Fruit fly (Drosophila melanogaster): ENCODE data around the gene CSN8.

The CSN8 gene

DNA sequence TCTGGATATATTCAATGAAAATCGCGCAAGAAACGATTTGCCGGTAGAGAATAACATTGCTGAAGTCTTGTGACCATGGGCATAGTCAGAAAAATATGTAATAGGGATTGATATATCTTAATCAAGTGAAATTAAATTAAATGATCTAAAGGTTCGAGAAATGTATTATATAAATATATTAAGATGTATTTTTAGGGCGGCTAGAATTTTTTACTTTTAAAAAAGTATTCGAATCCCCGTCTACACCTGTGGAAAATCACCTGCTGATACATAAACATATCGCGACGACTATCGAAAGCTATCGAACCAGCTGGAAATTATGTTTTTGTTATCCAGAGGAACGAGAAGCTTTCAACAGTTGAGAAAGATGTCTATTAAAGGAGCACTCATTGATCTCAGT is 12.1 kb downstream of the CSN8 start, which contains the start of the genes CG13390 and CG17294 (continued):
- peak; percentile 96 for TF ChIP-seq CG12744 (GFP tag; optimal IDR thresholded peaks at IDR 0.05)
- peak; percentile 99 for TF ChIP-seq CG18764 (GFP tag; optimal IDR thresholded peaks at IDR 0.05)
- peak; percentile 97 for TF ChIP-seq CG4854 (GFP tag; optimal IDR thresholded peaks at IDR 0.05)
- TF ChIP-seq dmrt99B (tag; optimal IDR thresholded peaks at IDR 0.05): peak; percentile 100
- peak; percentile 99 for TF ChIP-seq CG13775 (GFP tag; optimal IDR thresholded peaks at IDR 0.05)
- peak; percentile 99 for TF ChIP-seq CG10979 (tag; optimal IDR thresholded peaks at IDR 0.05)
- TF ChIP-seq CG5180 (GFP tag; optimal IDR thresholded peaks at IDR 0.05): peak; percentile 94
- TF ChIP-seq CG11247 (GFP tag; IDR thresholded peaks at IDR 0.05): peak; percentile 99
- peak; percentile 93 for TF ChIP-seq CG17802 (tag; optimal IDR thresholded peaks at IDR 0.05)
- peak; percentile 63 for TF ChIP-seq CG42726 (GFP tag; IDR thresholded peaks at IDR 0.05; ENCODE audit: partially characterized antibody)
- TF ChIP-seq crol (GFP tag; IDR thresholded peaks at IDR 0.05): peak; percentile 92
- peak; percentile 69 for TF ChIP-seq Myb (GFP tag; optimal IDR thresholded peaks at IDR 0.05)
- TF ChIP-seq grau (tag; optimal IDR thresholded peaks at IDR 0.05): peak; percentile 99
- TF ChIP-seq Abd-B (GFP tag; optimal IDR thresholded peaks at IDR 0.05): peak; percentile 100
- TF ChIP-seq Fer2 (tag; optimal IDR thresholded peaks at IDR 0.05): peak; percentile 100
- peak; percentile 91 for TF ChIP-seq Dad (GFP tag; optimal IDR thresholded peaks at IDR 0.05)
- TF ChIP-seq Neu2 (GFP tag; optimal IDR thresholded peaks at IDR 0.05; ENCODE audit: borderline replicate concordance): peak; percentile 36
- peak; percentile 92 for TF ChIP-seq pum (GFP tag; optimal IDR thresholded peaks at IDR 0.05)
- peak; percentile 99 for TF ChIP-seq CG8765 (GFP tag; IDR thresholded peaks at IDR 0.05)
- TF ChIP-seq Lim3 (GFP tag; IDR thresholded peaks at IDR 0.05): peak; percentile 98
- peak; percentile 99 for TF ChIP-seq CG6683 (GFP tag; optimal IDR thresholded peaks at IDR 0.05)
- peak; percentile 99 for TF ChIP-seq CG12071 (GFP tag; optimal IDR thresholded peaks at IDR 0.05)
- TF ChIP-seq Optix (GFP tag; IDR thresholded peaks at IDR 0.05): peak; percentile 96
- peak; percentile 99 for TF ChIP-seq YL-1 (GFP tag; optimal IDR thresholded peaks at IDR 0.05)
- peak; percentile 99 for TF ChIP-seq cas (GFP tag; IDR thresholded peaks at IDR 0.05)
- no peak for TF ChIP-seq lov (optimal IDR thresholded peaks at IDR 0.05)
- peak; percentile 99 for TF ChIP-seq lov (GFP tag; IDR thresholded peaks at IDR 0.05)
- TF ChIP-seq CG12236 (GFP tag; optimal IDR thresholded peaks at IDR 0.05): peak; percentile 85
- TF ChIP-seq vnd (GFP tag; IDR thresholded peaks at IDR 0.05; ENCODE audit: partially characterized antibody): peak; percentile 63
- peak; percentile 99 for TF ChIP-seq Ravus (GFP tag; IDR thresholded peaks at IDR 0.05)
- peak; percentile 99 for TF ChIP-seq CG17385 (GFP tag; optimal IDR thresholded peaks at IDR 0.05)
- no peak for TF ChIP-seq Tbp (GFP tag; optimal IDR thresholded peaks at IDR 0.05)
- peak; percentile 99 for TF ChIP-seq Sox100B (GFP tag; optimal IDR thresholded peaks at IDR 0.05)
- TF ChIP-seq CG31441 (GFP tag; IDR thresholded peaks at IDR 0.05): peak; percentile 100
- peak; percentile 71 for TF ChIP-seq Bgb (GFP tag; IDR thresholded peaks at IDR 0.05; ENCODE audit: partially characterized antibody)
- TF ChIP-seq inv (GFP tag; IDR thresholded peaks at IDR 0.05; ENCODE audit: partially characterized antibody): peak; percentile 71; the same call in 1 of the 2 replicates
- peak; percentile 100 for TF ChIP-seq Dbx (GFP tag; IDR thresholded peaks at IDR 0.05)
- TF ChIP-seq az2 (GFP tag; optimal IDR thresholded peaks at IDR 0.05): peak; percentile 99
- no peak for TF ChIP-seq gfzf (GFP tag; optimal IDR thresholded peaks at IDR 0.05)
- TF ChIP-seq Max (GFP tag; optimal IDR thresholded peaks at IDR 0.05): peak; percentile 99
- peak; percentile 99 for TF ChIP-seq sim (GFP tag; IDR thresholded peaks at IDR 0.05)
- TF ChIP-seq Camta (GFP tag; optimal IDR thresholded peaks at IDR 0.05): peak; percentile 96
- TF ChIP-seq CG16815 (GFP tag; optimal IDR thresholded peaks at IDR 0.05): peak; percentile 99
- TF ChIP-seq bbx (GFP tag; IDR thresholded peaks at IDR 0.05; ENCODE audit: partially characterized antibody): peak; percentile 70
- no peak for TF ChIP-seq prd (optimal IDR thresholded peaks at IDR 0.05)
- TF ChIP-seq prd (GFP tag; IDR thresholded peaks at IDR 0.05): peak; percentile 100
- peak; percentile 99 for TF ChIP-seq CG1529 (GFP tag; optimal IDR thresholded peaks at IDR 0.05)
- TF ChIP-seq hb (GFP tag; IDR thresholded peaks at IDR 0.05; ENCODE audit: partially characterized antibody): peak; percentile 37; the same call in 1 of the 3 replicates
- TF ChIP-seq Gug (GFP tag; IDR thresholded peaks at IDR 0.05): peak; percentile 99
- peak; percentile 100 for TF ChIP-seq CG18262 (tag; optimal IDR thresholded peaks at IDR 0.05)
- TF ChIP-seq Dek (tag; optimal IDR thresholded peaks at IDR 0.05): peak; percentile 100

All from whole organism, embryonic.